Worm (Caenorhabditis elegans) whole organism, late embryonic: Measurements from ENCODE around the gene K08E5.6.
A peak's percentile ranks its signal among the peaks of the same experiment; 100 is the strongest.

Experiments used
- C08G9.2 ChIP-seq: sonication (generic microtip); optimal IDR thresholded peaks from 2 replicates; lab custom pipeline; 2016; ENCODE audit warnings: mild to moderate bottlenecking, missing genetic modification characterization, moderate library complexity, missing compliant biosample characterization
- C38D4.7 ChIP-seq: fragments of 200-800 bp; sonication (Bioruptor generic); optimal IDR thresholded peaks from 2 replicates; lab custom pipeline; 2018; ENCODE audit warnings: mild to moderate bottlenecking, missing genetic modification characterization, moderate library complexity, missing compliant biosample characterization
- F13H6.1 ChIP-seq: sonication (generic microtip); optimal IDR thresholded peaks from 2 replicates; lab custom pipeline; 2016; ENCODE audit warnings: missing genetic modification characterization, missing compliant biosample characterization
- K02D7.2 ChIP-seq: sonication (generic microtip); optimal IDR thresholded peaks from 2 replicates; lab custom pipeline; 2017; ENCODE audit warnings: mild to moderate bottlenecking, missing genetic modification characterization, missing compliant biosample characterization
- T23F11.4 ChIP-seq: fragments of 200-800 bp; sonication (Bioruptor generic); optimal IDR thresholded peaks from 2 replicates; lab custom pipeline; 2018; ENCODE audit warnings: mild to moderate bottlenecking, missing genetic modification characterization, missing compliant biosample characterization
- ama-1 ChIP-seq: fragments of 150-350 bp; optimal IDR thresholded peaks from 2 replicates; lab custom pipeline; 2014
- ceh-18 ChIP-seq: sonication (generic microtip); optimal IDR thresholded peaks from 2 replicates; lab custom pipeline; 2016; ENCODE audit warnings: missing genetic modification characterization, missing compliant biosample characterization
- ceh-2 ChIP-seq: sonication (generic microtip); optimal IDR thresholded peaks from 2 replicates; lab custom pipeline; 2016; ENCODE audit warnings: missing genotype, missing genetic modification characterization, missing compliant biosample characterization
- ceh-22 ChIP-seq: sonication (generic microtip); optimal IDR thresholded peaks from 2 replicates; lab custom pipeline; 2017; ENCODE audit warnings: missing biosample characterization, missing genetic modification characterization
- ceh-24 ChIP-seq: sonication (generic microtip); optimal IDR thresholded peaks from 2 replicates; lab custom pipeline; 2016; ENCODE audit warnings: mild to moderate bottlenecking, missing genetic modification characterization, missing compliant biosample characterization
- ceh-30 ChIP-seq: fragments of 150-350 bp; optimal IDR thresholded peaks from 2 replicates; lab custom pipeline; 2014; ENCODE audit warnings: missing biosample characterization, missing genetic modification characterization
- ceh-34 ChIP-seq: sonication (generic microtip); optimal IDR thresholded peaks from 2 replicates; lab custom pipeline; 2016; ENCODE audit warnings: mild to moderate bottlenecking, missing genetic modification characterization, missing compliant biosample characterization
- ceh-45 ChIP-seq: fragments of 200-800 bp; sonication (Bioruptor generic); IDR thresholded peaks from 2 replicates; pipeline ENCODE4 v1.3.6; 2022; ENCODE audit warnings: missing genetic modification reagents, missing genetic modification characterization, missing compliant biosample characterization
- ceh-48 ChIP-seq: sonication (generic microtip); optimal IDR thresholded peaks from 2 replicates; lab custom pipeline; 2016; ENCODE audit warnings: missing genetic modification characterization, inconsistent platforms, missing compliant biosample characterization
- ceh-6 ChIP-seq: fragments of 200-800 bp; sonication (Bioruptor generic); optimal IDR thresholded peaks from 2 replicates; lab custom pipeline; 2018; ENCODE audit warnings: mild to moderate bottlenecking, missing genetic modification characterization, missing compliant biosample characterization
- ceh-9 ChIP-seq: sonication (generic microtip); optimal IDR thresholded peaks from 2 replicates; lab custom pipeline; 2016; ENCODE audit warnings: mild to moderate bottlenecking, missing genetic modification characterization, inconsistent platforms, missing compliant biosample characterization
- che-1 ChIP-seq: sonication (generic microtip); optimal IDR thresholded peaks from 2 replicates; lab custom pipeline; 2016; ENCODE audit warnings: mild to moderate bottlenecking, missing genetic modification characterization, missing compliant biosample characterization
- elt-2 ChIP-seq: sonication (generic microtip); optimal IDR thresholded peaks from 2 replicates; lab custom pipeline; 2016; ENCODE audit warnings: missing genetic modification reagents, missing genetic modification characterization, missing compliant biosample characterization
- elt-4 ChIP-seq: sonication (generic microtip); optimal IDR thresholded peaks from 2 replicates; lab custom pipeline; 2016; ENCODE audit warnings: missing genetic modification characterization, missing compliant biosample characterization
- ets-4 ChIP-seq: sonication (generic microtip); optimal IDR thresholded peaks from 2 replicates; lab custom pipeline; 2016; ENCODE audit warnings: missing genetic modification characterization, missing compliant biosample characterization
- eyg-1 ChIP-seq: sonication (generic microtip); optimal IDR thresholded peaks from 2 replicates; lab custom pipeline; 2016; ENCODE audit warnings: missing genotype, missing genetic modification characterization, missing compliant biosample characterization
- fkh-10 ChIP-seq: fragments of 150-350 bp; optimal IDR thresholded peaks from 2 replicates; lab custom pipeline; 2014; ENCODE audit warnings: missing biosample characterization, missing genetic modification reagents, missing genetic modification characterization
- fkh-6 ChIP-seq: sonication (generic microtip); optimal IDR thresholded peaks from 2 replicates; lab custom pipeline; 2016; ENCODE audit warnings: missing genetic modification characterization, missing compliant biosample characterization
- gmeb-2 ChIP-seq: sonication (generic microtip); optimal IDR thresholded peaks from 2 replicates; lab custom pipeline; 2016; ENCODE audit warnings: missing genetic modification characterization, inconsistent platforms, missing compliant biosample characterization
- hlh-13 ChIP-seq: fragments of 200-800 bp; sonication (Bioruptor generic); optimal IDR thresholded peaks from 2 replicates; lab custom pipeline; 2018; ENCODE audit warnings: mild to moderate bottlenecking, missing genetic modification characterization, missing compliant biosample characterization
- hlh-15 ChIP-seq: sonication (generic microtip); optimal IDR thresholded peaks from 2 replicates; lab custom pipeline; 2016; ENCODE audit warnings: missing genetic modification characterization, missing compliant biosample characterization
- hlh-8 ChIP-seq: sonication (generic microtip); optimal IDR thresholded peaks from 2 replicates; lab custom pipeline; 2016; ENCODE audit warnings: missing genotype, missing genetic modification characterization, missing compliant biosample characterization
- lim-6 ChIP-seq: sonication (generic microtip); optimal IDR thresholded peaks from 2 replicates; lab custom pipeline; 2016; ENCODE audit warnings: missing genetic modification characterization, missing compliant biosample characterization
- lin-11 ChIP-seq: fragments of 200-800 bp; sonication (Bioruptor generic); optimal IDR thresholded peaks from 2 replicates; lab custom pipeline; 2018; ENCODE audit warnings: mild to moderate bottlenecking, missing genetic modification characterization, missing compliant biosample characterization
- madf-2 ChIP-seq: sonication (generic microtip); optimal IDR thresholded peaks from 2 replicates; lab custom pipeline; 2017; ENCODE audit warnings: missing genetic modification characterization, missing compliant biosample characterization
- mec-3 ChIP-seq: sonication (generic microtip); optimal IDR thresholded peaks from 2 replicates; lab custom pipeline; 2016; ENCODE audit warnings: borderline replicate concordance, missing genetic modification characterization, missing compliant biosample characterization
- nhr-11 ChIP-seq: fragments of 150-350 bp; optimal IDR thresholded peaks from 2 replicates; lab custom pipeline; 2014; ENCODE audit warnings: missing biosample characterization, missing genetic modification characterization
- nhr-232 ChIP-seq: sonication (generic microtip); optimal IDR thresholded peaks from 2 replicates; lab custom pipeline; 2016; ENCODE audit warnings: missing genetic modification characterization, missing compliant biosample characterization
- npax-4 ChIP-seq: sonication (generic microtip); optimal IDR thresholded peaks from 2 replicates; lab custom pipeline; 2016; ENCODE audit warnings: missing genetic modification characterization, missing compliant biosample characterization
- pag-3 ChIP-seq: sonication (generic microtip); optimal IDR thresholded peaks from 2 replicates; lab custom pipeline; 2016; ENCODE audit warnings: missing compliant biosample characterization, missing genetic modification characterization, borderline replicate concordance
- pat-9 ChIP-seq: fragments of 200-800 bp; sonication (Bioruptor generic); optimal IDR thresholded peaks from 2 replicates; lab custom pipeline; 2018; ENCODE audit warnings: mild to moderate bottlenecking, missing genetic modification characterization, moderate library complexity, missing compliant biosample characterization
- pax-1 ChIP-seq: fragments of 150-350 bp; optimal IDR thresholded peaks from 2 replicates; lab custom pipeline; 2014; ENCODE audit warnings: missing biosample characterization, missing genetic modification characterization
- pqm-1 ChIP-seq: sonication (generic microtip); optimal IDR thresholded peaks from 2 replicates; lab custom pipeline; 2016; ENCODE audit warnings: missing genetic modification characterization, missing compliant biosample characterization
- ref-2 ChIP-seq: sonication (generic microtip); optimal IDR thresholded peaks from 2 replicates; lab custom pipeline; 2016; ENCODE audit warnings: missing genetic modification characterization, missing compliant biosample characterization
- rnt-1 ChIP-seq: sonication (generic microtip); optimal IDR thresholded peaks from 2 replicates; lab custom pipeline; 2016; ENCODE audit warnings: missing genetic modification characterization, missing compliant biosample characterization
- sox-2 ChIP-seq: fragments of 200-800 bp; sonication (Bioruptor generic); IDR thresholded peaks from 2 replicates; pipeline ENCODE4 v1.3.6; 2022; ENCODE audit warnings: missing genetic modification reagents, missing genetic modification characterization, missing compliant biosample characterization
- syd-9 ChIP-seq: sonication (generic microtip); optimal IDR thresholded peaks from 2 replicates; lab custom pipeline; 2016; ENCODE audit warnings: mild to moderate bottlenecking, missing genetic modification characterization, moderate library complexity, missing compliant biosample characterization
- tbx-2 ChIP-seq: sonication (generic microtip); optimal IDR thresholded peaks from 2 replicates; lab custom pipeline; 2016; ENCODE audit warnings: missing genetic modification characterization, missing compliant biosample characterization
- tbx-7 ChIP-seq: sonication (generic microtip); optimal IDR thresholded peaks from 2 replicates; lab custom pipeline; 2016; ENCODE audit warnings: missing genotype, missing genetic modification characterization, missing compliant biosample characterization
- ttx-3 ChIP-seq: sonication (generic microtip); optimal IDR thresholded peaks from 2 replicates; lab custom pipeline; 2016; ENCODE audit warnings: missing genetic modification reagents, missing genetic modification characterization, missing compliant biosample characterization
- unc-42 ChIP-seq: sonication (generic microtip); optimal IDR thresholded peaks from 2 replicates; lab custom pipeline; 2016; ENCODE audit warnings: missing genotype, missing genetic modification characterization, missing compliant biosample characterization
- unc-55 ChIP-seq: sonication (generic microtip); optimal IDR thresholded peaks from 2 replicates; lab custom pipeline; 2017; ENCODE audit warnings: missing biosample characterization, missing genetic modification reagents, missing genetic modification characterization
- unc-86 ChIP-seq: sonication (generic microtip); optimal IDR thresholded peaks from 2 replicates; lab custom pipeline; 2016; ENCODE audit warnings: missing genetic modification characterization, missing compliant biosample characterization
- zip-5 ChIP-seq: sonication (generic microtip); optimal IDR thresholded peaks from 2 replicates; lab custom pipeline; 2016; ENCODE audit warnings: missing genetic modification characterization, missing compliant biosample characterization
- ztf-16 ChIP-seq: sonication (generic microtip); optimal IDR thresholded peaks from 2 replicates; lab custom pipeline; 2017; ENCODE audit warnings: missing genetic modification characterization, missing compliant biosample characterization

Gene K08E5.6

DNA sequence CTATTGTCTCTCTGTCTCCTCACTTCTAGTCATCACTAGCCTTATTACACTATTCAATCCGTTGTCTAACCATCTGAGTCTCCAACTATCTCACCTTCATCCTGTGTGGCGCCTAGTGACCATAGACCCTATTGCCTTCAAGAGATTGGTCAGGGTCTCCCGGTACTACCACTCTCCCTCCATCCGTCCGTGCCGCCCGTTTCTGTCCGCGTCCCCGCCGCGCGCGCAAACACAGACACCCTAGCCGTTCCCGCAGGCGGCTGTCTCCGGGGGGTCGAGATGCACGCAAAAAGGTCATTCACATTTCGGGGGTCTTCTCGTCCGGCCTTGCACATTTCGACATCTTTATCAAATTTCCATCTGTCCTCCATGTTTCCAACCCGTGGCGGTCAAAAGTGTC is 46.3 kb upstream of the K08E5.6 start (continued):
- TF ChIP-seq pat-9 (tag; lab: Kevin White, UChicago) (no peak), pax-1 (tag; lab: Kevin White, UChicago) (no peak), C08G9.2 (tag; lab: Kevin White, UChicago) (peak; percentile 54), hlh-15 (tag; lab: Kevin White, UChicago) (no peak), ceh-2 (peak; percentile 2), unc-42 (no peak), elt-4 (tag; lab: Kevin White, UChicago) (no peak), fkh-6 (peak; percentile 17), ceh-48 (peak; percentile 15), ceh-45 (no peak), hlh-8 (tag; lab: Kevin White, UChicago) (no peak), K02D7.2 (tag; lab: Kevin White, UChicago) (no peak), mec-3 (tag; lab: Kevin White, UChicago) (peak; percentile 2), syd-9 (tag; lab: Kevin White, UChicago) (peak; percentile 35), npax-4 (tag; lab: Kevin White, UChicago) (no peak), ceh-24 (tag; lab: Kevin White, UChicago) (no peak), unc-55 (GFP tag; lab: Kevin White, UChicago) (no peak), ceh-18 (tag; lab: Kevin White, UChicago) (no peak), lin-11 (tag; lab: Kevin White, UChicago) (no peak), pqm-1 (tag; lab: Kevin White, UChicago) (no peak), elt-2 (tag; lab: Kevin White, UChicago) (no peak), hlh-13 (GFP tag; lab: Kevin White, UChicago) (no peak), ceh-22 (tag; lab: Kevin White, UChicago) (peak; percentile 41), ref-2 (peak; percentile 73), ztf-16 (tag; lab: Kevin White, UChicago) (no peak), tbx-2 (tag; lab: Kevin White, UChicago) (peak; percentile 60), F13H6.1 (tag; lab: Kevin White, UChicago) (peak; percentile 57)
- TF ChIP-seq, all 69 proteins: peak for 24

DNA sequence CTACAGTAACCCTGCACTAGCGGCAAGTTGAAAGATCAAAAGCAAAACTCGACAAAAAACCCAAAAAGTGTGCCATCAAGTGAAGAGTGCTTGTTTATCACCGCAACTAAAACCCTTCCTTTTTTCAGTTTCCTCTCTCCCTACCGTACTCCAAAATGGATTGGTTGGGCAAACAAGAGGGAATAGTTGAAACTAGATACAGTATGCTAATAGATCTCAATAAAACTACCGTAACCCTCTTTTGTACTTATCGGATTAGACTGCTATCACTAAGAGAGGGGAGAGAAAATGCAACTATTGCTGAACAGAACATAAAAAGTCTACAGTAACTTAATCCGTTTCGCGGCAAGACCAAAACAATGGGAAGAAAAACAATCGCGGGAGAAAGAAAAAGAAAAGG is 45.5 kb upstream of the K08E5.6 start:
- TF ChIP-seq ceh-30 (tag; lab: Kevin White, UChicago) (no peak), eyg-1 (tag; lab: Kevin White, UChicago) (no peak), nhr-11 (no peak), rnt-1 (tag; lab: Kevin White, UChicago) (no peak)
- TF ChIP-seq, all 69 proteins: peak for 0

- TF ChIP-seq madf-2 (tag; lab: Kevin White, UChicago) (no peak), ets-4 (tag; lab: Kevin White, UChicago) (peak; percentile 71), syd-9 (tag; lab: Kevin White, UChicago) (no peak), che-1 (tag; lab: Kevin White, UChicago) (no peak), ceh-9 (no peak), sox-2 (no peak; the same call in 1 of the 2 replicates), fkh-10 (GFP tag; lab: Kevin White, UChicago) (no peak), unc-86 (tag; lab: Kevin White, UChicago) (no peak), lim-6 (tag; lab: Kevin White, UChicago) (no peak), C38D4.7 (GFP tag; lab: Kevin White, UChicago) (no peak), ceh-2 (peak; percentile 78), C08G9.2 (tag; lab: Kevin White, UChicago) (peak; percentile 53), ama-1 (no peak), nhr-11 (no peak), ceh-45 (no peak), npax-4 (tag; lab: Kevin White, UChicago) (no peak), gmeb-2 (tag; lab: Kevin White, UChicago) (no peak), eyg-1 (tag; lab: Kevin White, UChicago) (no peak), ttx-3 (tag; lab: Kevin White, UChicago) (no peak), T23F11.4 (no peak), unc-42 (peak; percentile 64), ceh-34 (tag; lab: Kevin White, UChicago) (peak; percentile 86), ceh-6 (GFP tag; lab: Kevin White, UChicago) (no peak), mec-3 (tag; lab: Kevin White, UChicago) (no peak), tbx-7 (no peak), pag-3 (tag; lab: Kevin White, UChicago) (no peak), zip-5 (tag; lab: Kevin White, UChicago) (no peak), nhr-232 (tag; lab: Kevin White, UChicago) (no peak), elt-4 (tag; lab: Kevin White, UChicago) (no peak), hlh-13 (GFP tag; lab: Kevin White, UChicago) (no peak)
Observed at ce11 chrIII:10096525-10096972, 44.3 kb upstream of the K08E5.6 start.
